Worm (Caenorhabditis elegans) whole organism, L2 larva: ENCODE results near the gene C37H5.13.

Source experiments
- ZK546.5 ChIP-seq: sonication (generic microtip); optimal IDR thresholded peaks from 2 replicates; lab custom pipeline; 2017; ENCODE audit warnings: missing biosample characterization, missing genetic modification characterization
- alr-1 ChIP-seq: fragments of 150-350 bp; optimal IDR thresholded peaks from 2 replicates; lab custom pipeline; 2014; ENCODE audit warnings: missing biosample characterization, missing genetic modification characterization
- ama-1 ChIP-seq: fragments of 150-350 bp; optimal IDR thresholded peaks from 2 replicates; lab custom pipeline; 2018; ENCODE audit warnings: inconsistent platforms
- egl-27 ChIP-seq: sonication (generic microtip); optimal IDR thresholded peaks from 3 replicates; lab custom pipeline; 2017; ENCODE audit warnings: missing biosample characterization, missing genetic modification reagents, missing genetic modification characterization
- snpc-4 ChIP-seq: fragments of 150-350 bp; optimal IDR thresholded peaks from 2 replicates; lab custom pipeline; 2014; ENCODE audit warnings: missing biosample characterization, missing genetic modification characterization
- unc-39 ChIP-seq: fragments of 150-350 bp; optimal IDR thresholded peaks from 2 replicates; lab custom pipeline; 2014; ENCODE audit warnings: missing biosample characterization, missing genetic modification characterization
- zag-1 ChIP-seq: fragments of 150-350 bp; optimal IDR thresholded peaks from 2 replicates; lab custom pipeline; 2014; ENCODE audit warnings: missing biosample characterization, missing genetic modification characterization

DNA sequence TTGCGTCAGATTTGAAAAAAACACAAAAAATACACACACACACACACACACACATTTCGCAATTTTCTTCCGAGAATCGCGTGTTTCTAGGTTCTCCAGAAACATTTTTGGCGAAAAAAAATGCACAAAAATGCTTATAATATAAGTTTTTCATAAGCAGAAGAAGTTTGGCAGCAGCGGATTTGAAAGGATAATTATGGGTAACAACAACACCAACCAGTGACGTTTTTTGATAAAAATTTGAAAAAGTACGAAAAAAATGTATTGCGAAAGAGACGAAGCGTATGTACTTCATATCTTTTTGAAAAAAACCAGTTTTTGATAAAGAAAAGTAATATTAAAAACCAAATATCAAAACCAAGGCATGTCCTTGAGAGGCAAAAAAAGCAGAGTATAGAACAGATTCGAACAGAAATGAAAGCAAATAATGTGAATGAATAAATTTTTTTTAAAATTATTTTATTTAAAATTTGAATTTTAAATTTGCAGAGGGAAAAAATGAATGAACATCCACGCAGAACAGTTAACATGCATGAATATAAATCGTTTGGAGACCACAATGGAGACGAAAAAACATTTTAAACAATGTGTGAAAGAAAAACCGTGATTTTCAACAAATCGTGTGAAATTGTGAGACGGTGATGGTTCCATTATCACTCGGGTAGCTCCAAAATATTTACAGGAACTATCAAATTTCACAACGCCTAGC lies 38.9 kb downstream of the C37H5.13 start:
- peak; percentile 54 for TF ChIP-seq ama-1 (lab: Kevin White, UChicago)
- TF ChIP-seq ZK546.5 (tag; lab: Kevin White, UChicago), result no peak
- no peak for TF ChIP-seq alr-1
- no peak for TF ChIP-seq egl-27 (tag; lab: Kevin White, UChicago)
- TF ChIP-seq zag-1 (tag; lab: Kevin White, UChicago), result no peak
- no peak for TF ChIP-seq snpc-4 (tag; lab: Kevin White, UChicago)
- TF ChIP-seq unc-39 (tag; lab: Kevin White, UChicago), result no peak
